Worm (Caenorhabditis elegans) whole organism, L3 larva: ENCODE measurements around the gene ets-5.

Experiments
- mdl-1 ChIP-seq: fragments of 150-350 bp; optimal IDR thresholded peaks from 2 replicates; lab custom pipeline; 2014; ENCODE audit warnings: missing biosample characterization, missing genetic modification characterization
- unc-62 ChIP-seq: fragments of 150-350 bp; sonication (generic microtip); optimal IDR thresholded peaks from 4 replicates; lab custom pipeline; 2014; ENCODE audit warnings: missing biosample characterization, missing genetic modification reagents, missing genetic modification characterization

ce11 chrX:5100738-5101379 is 16.5 kb upstream of the ets-5 start, which contains the start of gene vit-2:
- TF ChIP-seq mdl-1 (tag; lab: Kevin White, UChicago) = no peak
- no peak for TF ChIP-seq unc-62 (GFP tag; lab: Kevin White, UChicago)
